Fruit fly (Drosophila melanogaster) whole organism, embryonic: ENCODE results near the gene Aps.
A peak's percentile ranks its signal among the peaks of the same experiment; 100 is the strongest.

Experiments used
- Asciz ChIP-seq: fragments of 200-800 bp; sonication (Bioruptor generic); optimal IDR thresholded peaks from 2 replicates; lab custom pipeline; 2017; ENCODE audit warnings: missing biosample characterization, mild to moderate bottlenecking, missing genetic modification characterization, missing genetic modification reagents
- Awh ChIP-seq: fragments of 200-800 bp; sonication (Bioruptor generic); IDR thresholded peaks from 2 replicates; pipeline ENCODE4, ENCODE4 v1.3.6; 2022; ENCODE audit warnings: missing biosample characterization, missing genetic modification characterization
- B-H2 ChIP-seq: fragments of 200-800 bp; sonication (Bioruptor generic); optimal IDR thresholded peaks from 2 replicates; lab custom pipeline; 2018; ENCODE audit warnings: missing biosample characterization, mild to moderate bottlenecking, missing genetic modification characterization
- Bgb ChIP-seq: fragments of 200-800 bp; sonication (Bioruptor generic); IDR thresholded peaks from 2 replicates; pipeline ENCODE4 v1.3.6; 2022; ENCODE audit warnings: missing biosample characterization, missing genetic modification characterization; ENCODE audit not compliant: partially characterized antibody
- Blimp-1 ChIP-seq: fragments of 200-800 bp; sonication (Bioruptor generic); optimal IDR thresholded peaks from 3 replicates; lab custom pipeline; 2018; ENCODE audit warnings: missing biosample characterization, missing genetic modification characterization, mild to moderate bottlenecking, moderate library complexity, missing genetic modification reagents
- CG11247 ChIP-seq: fragments of 200-800 bp; sonication (Bioruptor generic); IDR thresholded peaks from 2 replicates; pipeline ENCODE4 v1.3.6; 2022; ENCODE audit warnings: missing biosample characterization, missing genetic modification characterization
- CG11723 ChIP-seq: fragments of 200-800 bp; sonication (Bioruptor generic); optimal IDR thresholded peaks from 2 replicates; lab custom pipeline; 2017; ENCODE audit warnings: missing biosample characterization, mild to moderate bottlenecking, missing genetic modification characterization
- CG12071 ChIP-seq: fragments of 200-800 bp; sonication (Bioruptor generic); optimal IDR thresholded peaks from 3 replicates; lab custom pipeline; 2018; ENCODE audit warnings: missing biosample characterization, mild to moderate bottlenecking, missing genetic modification characterization
- CG12299 ChIP-seq: fragments of 200-800 bp; sonication (Bioruptor generic); optimal IDR thresholded peaks from 2 replicates; lab custom pipeline; 2018; ENCODE audit warnings: missing biosample characterization, mild to moderate bottlenecking, missing genetic modification characterization
- CG12659 ChIP-seq: fragments of 200-800 bp; sonication (Bioruptor generic); optimal IDR thresholded peaks from 3 replicates; lab custom pipeline; 2017; ENCODE audit warnings: mild to moderate bottlenecking, missing biosample characterization, missing genetic modification reagents, missing genetic modification characterization
- CG13424 ChIP-seq: fragments of 200-800 bp; sonication (Bioruptor generic); optimal IDR thresholded peaks from 2 replicates; lab custom pipeline; 2019; ENCODE audit warnings: missing biosample characterization, mild to moderate bottlenecking, missing genetic modification characterization, moderate library complexity
- CG17361 ChIP-seq: fragments of 200-800 bp; sonication (Bioruptor generic); IDR thresholded peaks from 3 replicates; pipeline ENCODE4 v1.3.6; 2022; ENCODE audit warnings: missing biosample characterization, missing genetic modification characterization
- CG17829 ChIP-seq: fragments of 200-800 bp; optimal IDR thresholded peaks from 2 replicates; lab custom pipeline; 2019; ENCODE audit warnings: missing biosample characterization, mild to moderate bottlenecking, missing genetic modification characterization, moderate library complexity
- CG18011 ChIP-seq: fragments of 200-800 bp; sonication (Bioruptor generic); optimal IDR thresholded peaks from 2 replicates; lab custom pipeline; 2017; ENCODE audit warnings: missing biosample characterization, missing genetic modification characterization, mild to moderate bottlenecking, moderate library complexity, missing genotype
- CG18599 ChIP-seq: fragments of 200-800 bp; sonication (Bioruptor generic); optimal IDR thresholded peaks from 3 replicates; lab custom pipeline; 2017; ENCODE audit warnings: missing biosample characterization, missing genetic modification characterization, mild to moderate bottlenecking, moderate library complexity, missing genetic modification reagents
- CG2712 ChIP-seq: fragments of 200-800 bp; optimal IDR thresholded peaks from 3 replicates; lab custom pipeline; 2019; ENCODE audit warnings: missing biosample characterization, mild to moderate bottlenecking, missing genetic modification characterization, moderate library complexity
- CG2875 ChIP-seq: fragments of 200-800 bp; sonication (Bioruptor generic); optimal IDR thresholded peaks from 2 replicates; lab custom pipeline; 2017; ENCODE audit warnings: missing biosample characterization, mild to moderate bottlenecking, missing genetic modification characterization, missing genetic modification reagents
- CG30403 ChIP-seq: fragments of 200-800 bp; sonication (Bioruptor generic); optimal IDR thresholded peaks from 3 replicates; lab custom pipeline; 2016; ENCODE audit warnings: missing biosample characterization, missing genetic modification characterization
- CG6683 ChIP-seq: fragments of 200-800 bp; sonication (Bioruptor generic); optimal IDR thresholded peaks from 2 replicates; lab custom pipeline; 2017; ENCODE audit warnings: missing biosample characterization, mild to moderate bottlenecking, missing genetic modification characterization, missing genetic modification reagents
- CG7372 ChIP-seq: fragments of 200-800 bp; sonication (Bioruptor generic); IDR thresholded peaks from 2 replicates; pipeline ENCODE4 v1.3.6; 2022; ENCODE audit warnings: missing biosample characterization, missing genetic modification characterization
- CG7839 ChIP-seq: fragments of 200-800 bp; sonication (Bioruptor generic); optimal IDR thresholded peaks from 3 replicates; lab custom pipeline; 2018; ENCODE audit warnings: missing biosample characterization, mild to moderate bottlenecking, missing genetic modification characterization, moderate library complexity
- CG9437 ChIP-seq: fragments of 200-800 bp; sonication (Bioruptor generic); optimal IDR thresholded peaks from 2 replicates; lab custom pipeline; 2018; ENCODE audit warnings: missing biosample characterization, mild to moderate bottlenecking, missing genetic modification characterization
- CG9932 ChIP-seq: fragments of 200-800 bp; sonication (Bioruptor generic); IDR thresholded peaks from 2 replicates; pipeline ENCODE4 v1.3.6; 2022; ENCODE audit warnings: missing biosample characterization, missing genetic modification characterization
- D ChIP-seq, 2 experiments: fragments of 200-800 bp in 1 of 2; fragments of >200 bp in 1 of 2; sonication (Bioruptor generic) in 1 of 2; optimal IDR thresholded peaks; 2 replicates in 1 of 2; 3 replicates in 1 of 2; lab custom pipeline; 2017; ENCODE audit warnings: mild to moderate bottlenecking in 1 of 2, missing biosample characterization in 1 of 2, missing genetic modification characterization in 1 of 2, missing genetic modification reagents in 1 of 2
- Fer3 ChIP-seq: fragments of 200-800 bp; sonication (Bioruptor generic); optimal IDR thresholded peaks from 2 replicates; lab custom pipeline; 2018; ENCODE audit warnings: missing biosample characterization, mild to moderate bottlenecking, missing genetic modification characterization, moderate library complexity
- HLH54F ChIP-seq: fragments of 200-800 bp; sonication (Bioruptor generic); optimal IDR thresholded peaks from 3 replicates; lab custom pipeline; 2016; ENCODE audit warnings: missing biosample characterization, missing genetic modification characterization
- Med ChIP-seq: fragments of 200-800 bp; sonication (Bioruptor generic); peaks from one replicate; lab custom pipeline; 2016; ENCODE audit warnings: missing biosample characterization, missing genetic modification characterization, mild to moderate bottlenecking, inconsistent platforms, moderate library complexity
- NC2α ChIP-seq: fragments of 200-800 bp; sonication (Bioruptor generic); optimal IDR thresholded peaks from 2 replicates; lab custom pipeline; 2016; ENCODE audit warnings: missing biosample characterization, missing genetic modification characterization
- NK7.1 ChIP-seq: fragments of 200-800 bp; sonication (Bioruptor generic); optimal IDR thresholded peaks from 3 replicates; lab custom pipeline; 2016; ENCODE audit warnings: missing biosample characterization, missing genetic modification characterization
- Rfx ChIP-seq: fragments of 200-800 bp; sonication (Bioruptor generic); IDR thresholded peaks from 2 replicates; pipeline ENCODE4 v1.3.6; 2022; ENCODE audit warnings: missing biosample characterization, missing genetic modification characterization
- Xbp1 ChIP-seq: fragments of 200-800 bp; sonication (Bioruptor generic); optimal IDR thresholded peaks from 3 replicates; lab custom pipeline; 2016; ENCODE audit warnings: missing biosample characterization, mild to moderate bottlenecking, missing genetic modification characterization
- bsh ChIP-seq, 2 experiments: fragments of 200-800 bp; sonication (Bioruptor generic); optimal IDR thresholded peaks; 2 replicates each; lab custom pipeline; 2017 to 2018; ENCODE audit warnings: mild to moderate bottlenecking in 2 of 2, missing biosample characterization in 2 of 2, missing genetic modification characterization in 2 of 2, moderate library complexity in 1 of 2
- dmrt99B ChIP-seq: fragments of 200-800 bp; sonication (Bioruptor generic); optimal IDR thresholded peaks from 2 replicates; lab custom pipeline; 2018; ENCODE audit warnings: missing biosample characterization, mild to moderate bottlenecking, missing genetic modification characterization, moderate library complexity
- esg ChIP-seq: fragments of 200-800 bp; sonication (Bioruptor generic); conservative IDR thresholded peaks from 2 replicates; pipeline ENCODE4 v1.3.6; 2022; ENCODE audit warnings: missing biosample characterization, missing genetic modification characterization
- gsb-n ChIP-seq: fragments of 200-800 bp; sonication (Bioruptor generic); optimal IDR thresholded peaks from 3 replicates; lab custom pipeline; 2018; ENCODE audit warnings: missing biosample characterization, mild to moderate bottlenecking, missing genetic modification characterization
- jing ChIP-seq: fragments of 200-800 bp; sonication (Bioruptor generic); optimal IDR thresholded peaks from 2 replicates; lab custom pipeline; 2018; ENCODE audit warnings: missing biosample characterization, mild to moderate bottlenecking, missing genetic modification characterization
- lab ChIP-seq: fragments of 200-800 bp; sonication (Bioruptor generic); optimal IDR thresholded peaks from 3 replicates; lab custom pipeline; 2017; ENCODE audit warnings: missing biosample characterization, missing genetic modification characterization, mild to moderate bottlenecking, moderate library complexity, missing genetic modification reagents
- lola ChIP-seq, 3 experiments: fragments of >200 bp in 2 of 3; fragments of 200-800 bp in 1 of 3; sonication (Bioruptor generic) in 1 of 3; optimal IDR thresholded peaks; 2 replicates each; lab custom pipeline; 2017 to 2019; ENCODE audit warnings: missing biosample characterization in 3 of 3, missing genetic modification characterization in 3 of 3, mild to moderate bottlenecking in 1 of 3, moderate library complexity in 1 of 3
- odd ChIP-seq: fragments of 200-800 bp; sonication (Bioruptor generic); optimal IDR thresholded peaks from 2 replicates; lab custom pipeline; 2017; ENCODE audit warnings: missing biosample characterization, mild to moderate bottlenecking, missing genetic modification characterization
- psq ChIP-seq: fragments of 200-800 bp; sonication (Bioruptor generic); optimal IDR thresholded peaks from 2 replicates; lab custom pipeline; 2017; ENCODE audit warnings: missing biosample characterization, missing genetic modification characterization
- sens ChIP-seq: fragments of 200-800 bp; sonication (Bioruptor generic); peaks from one replicate; lab custom pipeline; 2016; ENCODE audit warnings: missing biosample characterization, missing genetic modification characterization
- sima ChIP-seq: fragments of 200-800 bp; sonication (Bioruptor generic); optimal IDR thresholded peaks from 2 replicates; lab custom pipeline; 2016; ENCODE audit warnings: missing biosample characterization, missing genetic modification characterization
- slou ChIP-seq: fragments of 200-800 bp; sonication (Bioruptor generic); optimal IDR thresholded peaks from 3 replicates; lab custom pipeline; 2016; ENCODE audit warnings: missing biosample characterization, missing genetic modification characterization
- sna ChIP-seq: fragments of 200-800 bp; sonication (Bioruptor generic); IDR thresholded peaks from 2 replicates; pipeline ENCODE4 v1.3.6; 2022; ENCODE audit warnings: missing biosample characterization, missing genetic modification characterization; ENCODE audit not compliant: partially characterized antibody
- sob ChIP-seq: fragments of 200-800 bp; sonication (Bioruptor generic); IDR thresholded peaks from 2 replicates; pipeline ENCODE4 v1.3.6; 2022; ENCODE audit warnings: missing biosample characterization, missing genetic modification characterization
- stwl ChIP-seq: fragments of 200-800 bp; sonication (Bioruptor generic); optimal IDR thresholded peaks from 3 replicates; lab custom pipeline; 2018; ENCODE audit warnings: missing biosample characterization, mild to moderate bottlenecking, missing genetic modification characterization, moderate library complexity
- toy ChIP-seq: fragments of 200-800 bp; sonication (Bioruptor generic); IDR thresholded peaks from 2 replicates; pipeline ENCODE4 v1.3.6; 2022; ENCODE audit warnings: missing biosample characterization, missing genetic modification characterization
- ttk ChIP-seq: fragments of 200-800 bp; sonication (Bioruptor generic); IDR thresholded peaks from 2 replicates; pipeline ENCODE4 v2.1.2; 2022; ENCODE audit warnings: missing biosample characterization, missing genetic modification characterization

The Aps gene

dm6 chr3L:10893156-10893784, 5.7 kb downstream of the Aps start (continued):
- no peak for TF ChIP-seq NK7.1 (GFP tag; lab: Kevin White, UChicago)
- TF ChIP-seq gsb-n (tag; lab: Kevin White, UChicago): peak; percentile 65
- TF ChIP-seq D (optimal IDR thresholded peaks at IDR 0.05; lab: Kevin White, UChicago): no peak
- TF ChIP-seq D (GFP tag; optimal IDR thresholded peaks at IDR 0.05; lab: Kevin White, UChicago): peak; percentile 39
- no peak for TF ChIP-seq HLH54F (GFP tag; lab: Kevin White, UChicago)
- peak; percentile 22 for TF ChIP-seq CG30403 (GFP tag; lab: Kevin White, UChicago)
- TF ChIP-seq CG13424: peak; percentile 75
- no peak for TF ChIP-seq CG11247
- TF ChIP-seq B-H2 (GFP tag; lab: Kevin White, UChicago): peak; percentile 60
- peak; percentile 46 for TF ChIP-seq Xbp1 (GFP tag; lab: Kevin White, UChicago)
- TF ChIP-seq stwl: no peak
- TF ChIP-seq CG12659 (GFP tag; lab: Kevin White, UChicago): peak; percentile 53
- TF ChIP-seq sna (GFP tag; lab: Robert Waterston, UW): no peak
- no peak for TF ChIP-seq jing (GFP tag; lab: Kevin White, UChicago)
- TF ChIP-seq CG7839: peak; percentile 76
- peak; percentile 31; the same call in 1 of the 2 replicates for TF ChIP-seq Rfx (GFP tag; lab: Robert Waterston, UW)
- TF ChIP-seq Asciz (GFP tag; lab: Kevin White, UChicago): peak; percentile 15
- peak; percentile 85 for TF ChIP-seq CG17361 (GFP tag; lab: Robert Waterston, UW)
- peak; percentile 63; the same call in 1 of the 2 replicates for TF ChIP-seq Awh (GFP tag; lab: Robert Waterston, UW)
- no peak for TF ChIP-seq toy (GFP tag; lab: Robert Waterston, UW)
- peak; percentile 62 for TF ChIP-seq odd (GFP tag; lab: Kevin White, UChicago)
- TF ChIP-seq CG7372 (GFP tag; lab: Robert Waterston, UW): no peak
- no peak for TF ChIP-seq NC2α (GFP tag; lab: Kevin White, UChicago)
- 0 out of 2 replicates have a peak, but pooled peaks have one; percentile 19 for TF ChIP-seq esg (GFP tag; lab: Robert Waterston, UW)
- peak; percentile 5 for TF ChIP-seq CG11723 (GFP tag; lab: Kevin White, UChicago)
- TF ChIP-seq Fer3 (tag; lab: Kevin White, UChicago): peak; percentile 41
- TF ChIP-seq lola (GFP tag; optimal IDR thresholded peaks at IDR 0.05; lab: Kevin White, UChicago): peak in 1 of 3 experiments; percentile 45
- TF ChIP-seq CG18599 (GFP tag; lab: Kevin White, UChicago): peak; percentile 16
- 0 out of 2 replicates have a peak, but pooled peaks have one; percentile 19 for TF ChIP-seq Bgb
- TF ChIP-seq psq (GFP tag; lab: Kevin White, UChicago): no peak
- TF ChIP-seq ttk (GFP tag; lab: Robert Waterston, UW): 0 out of 2 replicates have a peak, but pooled peaks have one; percentile 12
- TF ChIP-seq slou (GFP tag; lab: Kevin White, UChicago): no peak
- TF ChIP-seq Med: peak; percentile 51
- TF ChIP-seq lab (GFP tag; lab: Kevin White, UChicago): peak; percentile 42
- TF ChIP-seq CG18011 (GFP tag; lab: Kevin White, UChicago): no peak
- TF ChIP-seq CG9437 (GFP tag; lab: Kevin White, UChicago): peak; percentile 59
- TF ChIP-seq CG12299 (tag; lab: Kevin White, UChicago): no peak
- peak; percentile 7 for TF ChIP-seq CG2875 (GFP tag; lab: Kevin White, UChicago)
- TF ChIP-seq CG12071 (GFP tag; lab: Kevin White, UChicago): no peak
- TF ChIP-seq CG17829: peak; percentile 56
- TF ChIP-seq sima (GFP tag; lab: Kevin White, UChicago): no peak
- peak; percentile 46 for TF ChIP-seq Blimp-1 (GFP tag; lab: Kevin White, UChicago)
- TF ChIP-seq CG6683: peak; percentile 30
- peak; percentile 72 for TF ChIP-seq dmrt99B
- TF ChIP-seq CG9932 (GFP tag; lab: Robert Waterston, UW): no peak
- TF ChIP-seq sens (GFP tag; lab: Kevin White, UChicago): peak; percentile 26
- no peak for TF ChIP-seq sob (GFP tag; lab: Robert Waterston, UW)
- peak in 1 of 2 experiments; percentile 37 for TF ChIP-seq bsh (GFP tag; optimal IDR thresholded peaks at IDR 0.05; lab: Kevin White, UChicago)
- TF ChIP-seq CG2712 (tag; lab: Kevin White, UChicago): peak; percentile 73
